Worm (Caenorhabditis elegans) whole organism, mixed stage, embryonic: Measurements from ENCODE around the gene K09E2.1.

Experiments used
- M03D4.4 ChIP-seq: sonication (generic microtip); optimal IDR thresholded peaks from 2 replicates; lab custom pipeline; 2017; ENCODE audit warnings: mild to moderate bottlenecking, missing genetic modification characterization, missing compliant biosample characterization
- bed-3 ChIP-seq: fragments of 200-800 bp; sonication (Bioruptor generic); optimal IDR thresholded peaks from 3 replicates; lab custom pipeline; 2018; ENCODE audit warnings: mild to moderate bottlenecking, missing genetic modification characterization, moderate library complexity, missing compliant biosample characterization
- blmp-1 ChIP-seq: fragments of 150-350 bp; optimal IDR thresholded peaks from 2 replicates; lab custom pipeline; 2014; ENCODE audit warnings: missing biosample characterization, missing genetic modification characterization
- ceh-39 ChIP-seq: fragments of 150-350 bp; optimal IDR thresholded peaks from 2 replicates; lab custom pipeline; 2014; ENCODE audit warnings: missing biosample characterization, missing genetic modification characterization
- ceh-43 ChIP-seq: fragments of 200-800 bp; sonication (Bioruptor generic); optimal IDR thresholded peaks from 2 replicates; lab custom pipeline; 2018; ENCODE audit warnings: mild to moderate bottlenecking, missing genetic modification characterization, moderate library complexity, missing compliant biosample characterization
- ceh-83 ChIP-seq: fragments of 200-800 bp; sonication (Bioruptor generic); optimal IDR thresholded peaks from 2 replicates; lab custom pipeline; 2018; ENCODE audit warnings: mild to moderate bottlenecking, missing genetic modification characterization, missing compliant biosample characterization
- ces-1 ChIP-seq: fragments of 150-350 bp; optimal IDR thresholded peaks from 2 replicates; lab custom pipeline; 2014; ENCODE audit warnings: missing biosample characterization, missing genetic modification reagents, missing genetic modification characterization
- drap-1 ChIP-seq: fragments of 200-800 bp; sonication (Bioruptor generic); optimal IDR thresholded peaks from 3 replicates; lab custom pipeline; 2018; ENCODE audit warnings: mild to moderate bottlenecking, missing genetic modification characterization, missing compliant biosample characterization
- elt-1 ChIP-seq: sonication (generic microtip); optimal IDR thresholded peaks from 2 replicates; lab custom pipeline; 2017; ENCODE audit warnings: missing genetic modification characterization, mild to moderate bottlenecking, missing compliant biosample characterization, antibody characterized with exemption, moderate library complexity, borderline replicate concordance; ENCODE audit not compliant: insufficient read depth
- elt-3 ChIP-seq: fragments of 150-350 bp; optimal IDR thresholded peaks from 2 replicates; lab custom pipeline; 2014; ENCODE audit warnings: missing biosample characterization, missing genetic modification characterization
- flh-1 ChIP-seq: fragments of 200-800 bp; sonication (Bioruptor generic); optimal IDR thresholded peaks from 2 replicates; lab custom pipeline; 2018; ENCODE audit warnings: mild to moderate bottlenecking, missing genetic modification characterization, moderate library complexity, missing compliant biosample characterization
- ham-2 ChIP-seq: fragments of 200-800 bp; sonication (Bioruptor generic); optimal IDR thresholded peaks from 2 replicates; lab custom pipeline; 2018; ENCODE audit warnings: mild to moderate bottlenecking, missing genetic modification characterization, missing compliant biosample characterization
- hlh-1 ChIP-seq: fragments of 150-350 bp; optimal IDR thresholded peaks from 2 replicates; lab custom pipeline; 2014; ENCODE audit warnings: missing biosample characterization, missing genetic modification reagents, missing genetic modification characterization
- lin-13 ChIP-seq: fragments of 150-350 bp; optimal IDR thresholded peaks from 2 replicates; lab custom pipeline; 2014; ENCODE audit warnings: missing biosample characterization, missing genetic modification characterization
- lin-32 ChIP-seq: fragments of 200-800 bp; sonication (Bioruptor generic); optimal IDR thresholded peaks from 2 replicates; lab custom pipeline; 2018; ENCODE audit warnings: mild to moderate bottlenecking, missing genetic modification characterization, missing compliant biosample characterization
- mab-5 ChIP-seq: fragments of 150-350 bp; optimal IDR thresholded peaks from 2 replicates; lab custom pipeline; 2014; ENCODE audit warnings: missing biosample characterization, missing genetic modification characterization
- mep-1 ChIP-seq: fragments of 150-350 bp; optimal IDR thresholded peaks from 2 replicates; lab custom pipeline; 2017; ENCODE audit warnings: missing biosample characterization, missing genetic modification reagents, missing genetic modification characterization, inconsistent platforms
- mls-2 ChIP-seq: sonication (generic microtip); optimal IDR thresholded peaks from 2 replicates; lab custom pipeline; 2016; ENCODE audit warnings: mild to moderate bottlenecking, missing genetic modification characterization, moderate library complexity, missing compliant biosample characterization
- nhr-12 ChIP-seq: fragments of 150-350 bp; optimal IDR thresholded peaks from 2 replicates; lab custom pipeline; 2014; ENCODE audit warnings: missing biosample characterization, missing genetic modification characterization
- nhr-2 ChIP-seq: fragments of 150-350 bp; optimal IDR thresholded peaks from 2 replicates; lab custom pipeline; 2014; ENCODE audit warnings: missing biosample characterization, missing genetic modification characterization
- nhr-237 ChIP-seq: fragments of 150-350 bp; optimal IDR thresholded peaks from 2 replicates; lab custom pipeline; 2014; ENCODE audit warnings: missing biosample characterization, missing genetic modification characterization
- nhr-28 ChIP-seq: fragments of 150-350 bp; optimal IDR thresholded peaks from 2 replicates; lab custom pipeline; 2014; ENCODE audit warnings: missing biosample characterization, missing genetic modification characterization
- nhr-76 ChIP-seq: sonication (generic microtip); optimal IDR thresholded peaks from 2 replicates; lab custom pipeline; 2017; ENCODE audit warnings: missing biosample characterization, missing genetic modification characterization
- pha-4 ChIP-seq: fragments of 150-350 bp; optimal IDR thresholded peaks from 2 replicates; lab custom pipeline; 2018; ENCODE audit warnings: missing biosample characterization, missing genetic modification reagents, missing genetic modification characterization
- sem-2 ChIP-seq: fragments of 200-800 bp; sonication (Bioruptor generic); optimal IDR thresholded peaks from 2 replicates; lab custom pipeline; 2018; ENCODE audit warnings: mild to moderate bottlenecking, missing genetic modification characterization, missing compliant biosample characterization
- snpc-4 ChIP-seq: fragments of 150-350 bp; optimal IDR thresholded peaks from 2 replicates; lab custom pipeline; 2014; ENCODE audit warnings: missing biosample characterization, missing genetic modification characterization
- sptf-1 ChIP-seq: sonication (generic microtip); optimal IDR thresholded peaks from 2 replicates; lab custom pipeline; 2017; ENCODE audit warnings: mild to moderate bottlenecking, missing genetic modification characterization, moderate library complexity, missing compliant biosample characterization
- tbx-8 ChIP-seq: fragments of 200-800 bp; sonication (Bioruptor generic); optimal IDR thresholded peaks from 2 replicates; lab custom pipeline; 2018; ENCODE audit warnings: mild to moderate bottlenecking, missing genetic modification characterization, moderate library complexity, missing compliant biosample characterization
- unc-120 ChIP-seq: sonication (generic microtip); optimal IDR thresholded peaks from 2 replicates; lab custom pipeline; 2017; ENCODE audit warnings: missing genetic modification characterization, missing compliant biosample characterization; ENCODE audit not compliant: poor library complexity, severe bottlenecking
- unc-39 ChIP-seq: fragments of 150-350 bp; optimal IDR thresholded peaks from 2 replicates; lab custom pipeline; 2014; ENCODE audit warnings: missing biosample characterization, missing genetic modification characterization
- unc-62 ChIP-seq: fragments of 150-350 bp; optimal IDR thresholded peaks from 2 replicates; lab custom pipeline; 2014; ENCODE audit warnings: missing biosample characterization, missing genetic modification reagents, missing genetic modification characterization
- zip-8 ChIP-seq: fragments of 150-350 bp; optimal IDR thresholded peaks from 2 replicates; lab custom pipeline; 2014; ENCODE audit warnings: missing biosample characterization, missing genetic modification characterization
- ztf-11 ChIP-seq: fragments of 150-350 bp; optimal IDR thresholded peaks from 2 replicates; lab custom pipeline; 2014; ENCODE audit warnings: missing biosample characterization, missing genetic modification characterization

The K09E2.1 gene

DNA sequence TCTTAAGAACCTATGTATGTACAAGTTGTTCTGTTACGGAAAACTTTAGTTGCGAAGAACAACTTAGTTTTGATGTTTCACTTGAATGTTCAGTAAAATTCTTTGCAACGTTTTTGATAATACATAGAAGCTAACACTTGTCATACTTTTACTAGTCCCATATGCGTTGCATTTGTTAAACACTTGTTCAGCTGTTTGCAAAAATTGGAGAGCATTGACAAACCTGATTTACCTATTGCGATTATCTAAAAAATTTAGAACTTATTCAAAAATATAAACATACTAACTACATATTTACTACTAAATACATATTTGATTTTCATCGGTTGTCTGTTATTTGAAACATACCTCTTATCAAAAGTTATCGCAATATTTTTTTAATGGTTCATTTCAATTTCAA, 36.5 kb downstream of the K09E2.1 start:
- no peak for TF ChIP-seq ces-1 (GFP tag; lab: Kevin White, UChicago)
- no peak for TF ChIP-seq bed-3 (GFP tag; lab: Kevin White, UChicago)
- TF ChIP-seq nhr-12 = no peak
- TF ChIP-seq ceh-83 = no peak
- TF ChIP-seq hlh-1 = no peak
- TF ChIP-seq ztf-11 (tag; lab: Kevin White, UChicago) = no peak
- no peak for TF ChIP-seq mls-2 (tag; lab: Kevin White, UChicago)
- no peak for TF ChIP-seq drap-1 (GFP tag; lab: Kevin White, UChicago)
- no peak for TF ChIP-seq M03D4.4 (tag; lab: Kevin White, UChicago)
- no peak for TF ChIP-seq zip-8
- TF ChIP-seq elt-3 (tag; lab: Kevin White, UChicago) = no peak
- no peak for TF ChIP-seq flh-1 (GFP tag; lab: Kevin White, UChicago)

DNA sequence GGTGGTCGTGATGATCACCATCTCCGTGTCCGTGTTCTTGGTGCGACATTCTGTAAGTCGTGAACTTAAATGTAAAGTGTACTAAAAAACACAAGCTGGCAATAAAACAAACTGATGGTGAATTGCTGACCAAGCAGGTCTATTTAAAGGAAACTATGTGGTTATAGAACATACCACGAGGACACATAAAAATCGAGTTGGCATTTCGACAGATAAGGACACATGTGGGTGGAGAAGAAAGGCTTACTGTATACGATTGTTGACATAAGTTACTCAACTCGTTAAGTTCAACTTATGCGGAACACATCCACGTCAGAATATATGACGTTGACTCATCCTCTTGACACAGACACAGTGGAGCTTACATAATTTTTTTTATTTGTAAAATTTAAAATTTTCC, 37.2 kb downstream of the K09E2.1 start, which contains the start of gene F53A9.8:
Gene F53A9.8 (minus strand): TSS at position 49 of the 400 bp plus-strand sequence.
- TF ChIP-seq drap-1 (GFP tag; lab: Kevin White, UChicago) (no peak), ham-2 (GFP tag; lab: Kevin White, UChicago) (no peak), mep-1 (no peak), zip-8 (no peak), ces-1 (GFP tag; lab: Kevin White, UChicago) (no peak), nhr-237 (no peak), blmp-1 (tag; lab: Kevin White, UChicago) (no peak), ceh-39 (tag; lab: Kevin White, UChicago) (no peak), elt-3 (tag; lab: Kevin White, UChicago) (no peak), nhr-28 (tag; lab: Kevin White, UChicago) (no peak), sptf-1 (tag; lab: Kevin White, UChicago) (no peak), ceh-43 (GFP tag; lab: Kevin White, UChicago) (no peak), sem-2 (GFP tag; lab: Kevin White, UChicago) (no peak), mls-2 (tag; lab: Kevin White, UChicago) (no peak), lin-13 (tag; lab: Kevin White, UChicago) (no peak), nhr-2 (tag; lab: Kevin White, UChicago) (no peak), mab-5 (tag; lab: Kevin White, UChicago) (no peak), nhr-76 (tag; lab: Kevin White, UChicago) (no peak)

DNA sequence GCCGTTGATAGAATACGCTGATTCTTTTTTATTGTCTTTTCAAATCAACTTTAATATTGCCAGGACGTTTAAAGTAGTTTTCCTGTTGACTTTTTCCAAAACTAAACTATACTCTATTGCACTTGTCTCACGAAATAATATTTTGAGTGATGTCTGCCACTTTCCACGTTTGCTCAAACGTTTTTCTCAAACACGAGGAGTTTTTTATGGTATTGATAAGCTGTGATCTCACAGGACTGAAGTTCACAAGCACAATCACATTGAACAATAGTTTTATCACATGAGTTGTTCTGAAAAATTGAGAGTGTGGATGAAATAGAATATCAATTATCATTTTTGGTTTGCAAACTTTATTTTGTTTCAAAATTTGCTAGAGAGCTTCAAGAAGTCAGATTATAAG, 38.2 kb downstream of the K09E2.1 start:
- TF ChIP-seq mep-1 (no peak), snpc-4 (tag; lab: Kevin White, UChicago) (no peak), pha-4 (tag; lab: Kevin White, UChicago) (no peak), ztf-11 (tag; lab: Kevin White, UChicago) (no peak), nhr-76 (tag; lab: Kevin White, UChicago) (no peak), ham-2 (GFP tag; lab: Kevin White, UChicago) (no peak)

DNA sequence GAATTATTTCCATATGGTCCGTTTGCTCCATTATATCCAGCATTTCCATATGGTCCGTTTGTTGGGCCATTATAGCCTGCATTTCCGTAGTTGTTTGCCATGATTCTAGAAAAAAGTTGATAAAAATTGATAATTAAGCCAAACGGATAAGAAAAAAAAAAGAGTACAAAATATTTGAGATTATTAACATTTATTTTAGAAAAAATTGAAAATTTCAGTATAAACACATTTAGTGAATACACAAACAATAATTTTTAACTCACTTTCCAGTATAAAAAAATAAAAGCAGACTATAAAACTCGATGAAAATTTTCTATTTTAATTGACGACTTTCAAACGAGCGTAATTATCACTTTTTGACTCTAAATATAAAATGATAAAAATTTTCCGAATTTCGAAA, 39.0 kb downstream of the K09E2.1 start, which contains the start of gene F53A9.9:
Gene F53A9.9 (minus strand): TSS at position 101 of the 400 bp plus-strand sequence.
- TF ChIP-seq lin-13 (tag; lab: Kevin White, UChicago) (no peak), elt-1 (tag; lab: Kevin White, UChicago) (no peak), drap-1 (GFP tag; lab: Kevin White, UChicago) (no peak), unc-62 (GFP tag; lab: Kevin White, UChicago) (no peak), nhr-28 (tag; lab: Kevin White, UChicago) (no peak), snpc-4 (tag; lab: Kevin White, UChicago) (no peak), tbx-8 (GFP tag; lab: Kevin White, UChicago) (no peak), pha-4 (tag; lab: Kevin White, UChicago) (no peak), mab-5 (tag; lab: Kevin White, UChicago) (no peak), blmp-1 (tag; lab: Kevin White, UChicago) (no peak), unc-120 (tag; lab: Kevin White, UChicago) (no peak), sem-2 (GFP tag; lab: Kevin White, UChicago) (no peak), nhr-237 (no peak), hlh-1 (no peak), mls-2 (tag; lab: Kevin White, UChicago) (no peak)

DNA sequence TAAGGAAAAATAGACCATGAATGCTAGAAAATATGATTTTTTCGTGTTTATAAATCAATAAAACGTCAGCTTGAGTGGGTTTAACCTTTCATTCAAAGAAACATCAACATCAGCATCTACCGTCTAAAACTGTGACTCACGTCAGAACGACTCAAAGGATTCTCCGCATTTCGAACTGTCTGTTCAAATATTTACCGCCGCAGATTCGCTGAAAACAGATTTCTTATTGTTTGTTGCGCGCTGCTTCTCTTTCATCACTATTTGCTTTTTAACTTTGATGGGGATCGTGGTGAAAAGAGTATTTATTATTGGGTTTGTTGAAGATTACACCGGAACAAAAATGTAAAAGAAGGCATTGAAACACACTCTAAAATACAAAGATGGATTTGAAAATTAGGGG, 39.6 kb downstream of the K09E2.1 start:
- TF ChIP-seq lin-32 (GFP tag; lab: Kevin White, UChicago) = no peak
- TF ChIP-seq unc-120 (tag; lab: Kevin White, UChicago) = no peak
- no peak for TF ChIP-seq lin-13 (tag; lab: Kevin White, UChicago)
- TF ChIP-seq ham-2 (GFP tag; lab: Kevin White, UChicago) = no peak
- no peak for TF ChIP-seq hlh-1
- TF ChIP-seq bed-3 (GFP tag; lab: Kevin White, UChicago) = no peak
- TF ChIP-seq blmp-1 (tag; lab: Kevin White, UChicago) = no peak
- TF ChIP-seq nhr-12 = no peak
- no peak for TF ChIP-seq flh-1 (GFP tag; lab: Kevin White, UChicago)
- no peak for TF ChIP-seq tbx-8 (GFP tag; lab: Kevin White, UChicago)
- no peak for TF ChIP-seq sem-2 (GFP tag; lab: Kevin White, UChicago)
- TF ChIP-seq drap-1 (GFP tag; lab: Kevin White, UChicago) = no peak
- no peak for TF ChIP-seq unc-39 (tag; lab: Kevin White, UChicago)
- TF ChIP-seq M03D4.4 (tag; lab: Kevin White, UChicago) = no peak
- no peak for TF ChIP-seq mep-1
- TF ChIP-seq ceh-83 = no peak
- no peak for TF ChIP-seq zip-8
